Fruit fly (Drosophila melanogaster) whole organism, embryonic: ENCODE measurements around the gene Ubqn.
A peak's percentile ranks its signal among the peaks of the same experiment; 100 is the strongest.

Experiments
- BtbVII ChIP-seq: fragments of 200-800 bp; sonication (Bioruptor generic); optimal IDR thresholded peaks from 3 replicates; lab custom pipeline; 2017; ENCODE audit warnings: missing biosample characterization, mild to moderate bottlenecking, missing genetic modification characterization
- C15 ChIP-seq: fragments of 200-800 bp; sonication (Bioruptor generic); IDR thresholded peaks from 3 replicates; pipeline ENCODE4 v1.3.6; 2022; ENCODE audit warnings: missing biosample characterization, missing genetic modification characterization
- CG11504 ChIP-seq: fragments of 200-800 bp; sonication (Bioruptor generic); optimal IDR thresholded peaks from 3 replicates; lab custom pipeline; 2019; ENCODE audit warnings: missing biosample characterization, mild to moderate bottlenecking, missing genetic modification characterization, moderate library complexity
- CG12155 ChIP-seq: fragments of 200-800 bp; sonication (Bioruptor generic); optimal IDR thresholded peaks from 3 replicates; lab custom pipeline; 2016; ENCODE audit warnings: missing biosample characterization, missing genetic modification characterization
- CG15011 ChIP-seq: fragments of 200-800 bp; sonication (Bioruptor generic); optimal IDR thresholded peaks from 3 replicates; lab custom pipeline; 2018; ENCODE audit warnings: missing biosample characterization, mild to moderate bottlenecking, missing genetic modification characterization
- CG15601 ChIP-seq: fragments of 200-800 bp; sonication (Bioruptor generic); optimal IDR thresholded peaks from 3 replicates; lab custom pipeline; 2019; ENCODE audit warnings: missing biosample characterization, mild to moderate bottlenecking, missing genetic modification characterization, moderate library complexity
- CG2120 ChIP-seq: fragments of 200-800 bp; sonication (Bioruptor generic); optimal IDR thresholded peaks from 3 replicates; lab custom pipeline; 2016; ENCODE audit warnings: missing biosample characterization, missing genetic modification characterization
- CG2712 ChIP-seq: fragments of 200-800 bp; optimal IDR thresholded peaks from 3 replicates; lab custom pipeline; 2019; ENCODE audit warnings: missing biosample characterization, mild to moderate bottlenecking, missing genetic modification characterization, moderate library complexity
- CG31224 ChIP-seq: fragments of 200-800 bp; sonication (Bioruptor generic); IDR thresholded peaks from 2 replicates; pipeline ENCODE4 v1.3.6; 2022; ENCODE audit warnings: missing biosample characterization, missing genetic modification characterization
- CG7372 ChIP-seq: fragments of 200-800 bp; sonication (Bioruptor generic); IDR thresholded peaks from 2 replicates; pipeline ENCODE4 v1.3.6; 2022; ENCODE audit warnings: missing biosample characterization, missing genetic modification characterization
- Dll ChIP-seq: fragments of 200-800 bp; sonication (Bioruptor generic); IDR thresholded peaks from 4 replicates; pipeline ENCODE4 v1.3.6; 2022; ENCODE audit warnings: missing biosample characterization, missing genetic modification characterization; ENCODE audit not compliant: partially characterized antibody
- Ets65A ChIP-seq: fragments of 200-800 bp; sonication (Bioruptor generic); peaks from one replicate; lab custom pipeline; 2016; ENCODE audit warnings: missing biosample characterization, missing genetic modification characterization
- Ets97D ChIP-seq: fragments of 200-800 bp; sonication (Bioruptor generic); optimal IDR thresholded peaks from 3 replicates; lab custom pipeline; 2016; ENCODE audit warnings: missing biosample characterization, missing genetic modification characterization
- Hmr ChIP-seq: fragments of 200-800 bp; sonication (Bioruptor generic); optimal IDR thresholded peaks from 3 replicates; lab custom pipeline; 2017; ENCODE audit warnings: mild to moderate bottlenecking, missing biosample characterization, missing genetic modification reagents, missing genetic modification characterization
- Nf-YC ChIP-seq: fragments of 200-800 bp; optimal IDR thresholded peaks from 3 replicates; lab custom pipeline; 2019; ENCODE audit warnings: missing biosample characterization, mild to moderate bottlenecking, missing genetic modification characterization, moderate library complexity
- Optix ChIP-seq: fragments of 200-800 bp; sonication (Bioruptor generic); IDR thresholded peaks from 3 replicates; pipeline ENCODE4 v1.3.6; 2022; ENCODE audit warnings: missing biosample characterization, missing genetic modification characterization
- Trl ChIP-seq, 3 experiments: fragments of >200 bp in 2 of 3; fragments of 200-800 bp in 1 of 3; sonication (Bioruptor generic) in 1 of 3; optimal IDR thresholded peaks; 2 replicates in 1 of 3; 3 replicates in 2 of 3; lab custom pipeline; 2016 to 2017; ENCODE audit warnings: missing biosample characterization in 1 of 3, missing genetic modification characterization in 1 of 3
- Xrp1 ChIP-seq: fragments of 200-800 bp; sonication (Bioruptor generic); IDR thresholded peaks from 2 replicates; pipeline ENCODE4 v1.3.6; 2022; ENCODE audit warnings: missing biosample characterization, missing genetic modification characterization
- ara ChIP-seq: fragments of 200-800 bp; sonication (Bioruptor generic); IDR thresholded peaks from 2 replicates; pipeline ENCODE4 v1.3.6; 2022; ENCODE audit warnings: missing biosample characterization, missing genetic modification characterization
- bab2 ChIP-seq: fragments of 200-800 bp; sonication (Bioruptor generic); optimal IDR thresholded peaks from 2 replicates; lab custom pipeline; 2016; ENCODE audit warnings: missing biosample characterization, missing genetic modification characterization
- ci ChIP-seq: fragments of 200-800 bp; sonication (Bioruptor generic); IDR thresholded peaks from 3 replicates; pipeline ENCODE4 v1.3.6; 2022; ENCODE audit warnings: missing biosample characterization, missing genetic modification characterization
- crol ChIP-seq: fragments of 200-800 bp; sonication (Bioruptor generic); IDR thresholded peaks from 2 replicates; pipeline ENCODE4 v1.3.6; 2022; ENCODE audit warnings: missing biosample characterization, missing genetic modification characterization
- gce ChIP-seq: fragments of 200-800 bp; sonication (Bioruptor generic); IDR thresholded peaks from 3 replicates; pipeline ENCODE4 v1.3.6; 2022; ENCODE audit warnings: missing biosample characterization, missing genetic modification characterization
- gcm2 ChIP-seq: fragments of 200-800 bp; sonication (Bioruptor generic); optimal IDR thresholded peaks from 2 replicates; lab custom pipeline; 2016; ENCODE audit warnings: missing biosample characterization, missing genetic modification characterization
- gfzf ChIP-seq: fragments of 200-800 bp; sonication (Bioruptor generic); optimal IDR thresholded peaks from 2 replicates; lab custom pipeline; 2016; ENCODE audit warnings: missing biosample characterization, mild to moderate bottlenecking, missing genetic modification characterization, moderate library complexity
- grau ChIP-seq: fragments of 200-800 bp; optimal IDR thresholded peaks from 3 replicates; lab custom pipeline; 2019; ENCODE audit warnings: missing biosample characterization, mild to moderate bottlenecking, missing genetic modification characterization, moderate library complexity
- gt ChIP-seq: fragments of 200-800 bp; sonication (Bioruptor generic); IDR thresholded peaks from 2 replicates; pipeline ENCODE4 v1.3.6; 2022; ENCODE audit warnings: missing biosample characterization, missing genetic modification characterization
- nau ChIP-seq: fragments of 200-800 bp; sonication (Bioruptor generic); optimal IDR thresholded peaks from 3 replicates; lab custom pipeline; 2017; ENCODE audit warnings: missing biosample characterization, mild to moderate bottlenecking, missing genetic modification characterization, missing genetic modification reagents
- nmo ChIP-seq: fragments of 200-800 bp; sonication (Bioruptor generic); optimal IDR thresholded peaks from 2 replicates; lab custom pipeline; 2018; ENCODE audit warnings: missing biosample characterization, mild to moderate bottlenecking, missing genetic modification characterization, moderate library complexity
- onecut ChIP-seq: fragments of 200-800 bp; sonication (Bioruptor generic); IDR thresholded peaks from 2 replicates; pipeline ENCODE4 v1.3.6; 2022; ENCODE audit warnings: missing biosample characterization, missing genetic modification characterization
- ranshi ChIP-seq: fragments of 200-800 bp; sonication (Bioruptor generic); IDR thresholded peaks from 2 replicates; pipeline ENCODE4 v1.3.6; 2022; ENCODE audit warnings: missing biosample characterization, missing genetic modification characterization
- row ChIP-seq: fragments of 200-800 bp; sonication (Bioruptor generic); IDR thresholded peaks from 3 replicates; pipeline ENCODE4 v1.3.6; 2022; ENCODE audit warnings: missing biosample characterization, missing genetic modification characterization
- sug ChIP-seq: fragments of 200-800 bp; optimal IDR thresholded peaks from 2 replicates; lab custom pipeline; 2019; ENCODE audit warnings: missing biosample characterization, mild to moderate bottlenecking, missing genetic modification characterization, moderate library complexity
- tna ChIP-seq: fragments of 200-800 bp; sonication (Bioruptor generic); IDR thresholded peaks from 2 replicates; pipeline ENCODE4 v1.3.6; 2022; ENCODE audit warnings: missing biosample characterization, missing genetic modification characterization; ENCODE audit not compliant: partially characterized antibody
- trem ChIP-seq: fragments of 200-800 bp; optimal IDR thresholded peaks from 3 replicates; lab custom pipeline; 2019; ENCODE audit warnings: missing biosample characterization, mild to moderate bottlenecking, missing genetic modification characterization, moderate library complexity
- unpg ChIP-seq: fragments of 200-800 bp; sonication (Bioruptor generic); optimal IDR thresholded peaks from 3 replicates; lab custom pipeline; 2018; ENCODE audit warnings: missing biosample characterization, mild to moderate bottlenecking, missing genetic modification characterization, moderate library complexity

Ubqn gene

DNA sequence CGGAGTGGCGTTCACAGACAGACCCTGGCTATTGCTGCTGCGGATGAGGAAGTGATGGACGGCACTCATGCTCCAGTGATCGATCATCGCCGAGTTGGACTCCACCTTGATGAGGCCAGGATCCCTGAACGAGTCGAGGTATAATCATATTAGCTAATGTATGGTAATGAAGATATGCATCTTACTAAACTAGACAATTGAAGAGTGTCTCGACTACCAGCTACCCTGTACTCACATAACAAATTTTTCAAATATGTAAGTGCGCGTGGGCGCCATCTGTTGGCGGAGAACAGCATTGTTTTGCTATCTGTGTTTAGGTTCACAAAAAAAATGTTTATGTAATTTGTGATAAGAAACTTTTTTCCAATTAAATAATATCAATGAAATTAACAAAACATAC is 4.4 kb upstream of the Ubqn start (continued):
- no peak for TF ChIP-seq nau (GFP tag; lab: Kevin White, UChicago)
- no peak for TF ChIP-seq gfzf
- no peak for TF ChIP-seq gce (GFP tag; lab: Robert Waterston, UW)
- TF ChIP-seq C15 (GFP tag; lab: Robert Waterston, UW): no peak
- TF ChIP-seq Hmr (GFP tag; lab: Kevin White, UChicago): no peak
- TF ChIP-seq CG2712 (tag; lab: Kevin White, UChicago): no peak
- no peak for TF ChIP-seq Nf-YC
- peak; percentile 50; the same call in 1 of the 2 replicates for TF ChIP-seq tna (GFP tag; lab: Robert Waterston, UW)
- TF ChIP-seq trem (tag; lab: Kevin White, UChicago): no peak

dm6 chrX:19684048-19684447 is 440 bp downstream of the Ubqn start:
- TF ChIP-seq nau (GFP tag; lab: Kevin White, UChicago): no peak
- TF ChIP-seq row (GFP tag; lab: Robert Waterston, UW): peak; percentile 23; the same call in 1 of the 3 replicates
- no peak for TF ChIP-seq CG2120 (GFP tag; lab: Kevin White, UChicago)
- TF ChIP-seq Optix: 0 out of 3 replicates have a peak, but pooled peaks have one; percentile 27
- TF ChIP-seq CG11504: no peak
- no peak for TF ChIP-seq CG15601 (tag; lab: Kevin White, UChicago)
- TF ChIP-seq Xrp1: no peak
- TF ChIP-seq BtbVII: no peak
- 0 out of 2 replicates have a peak, but pooled peaks have one; percentile 37 for TF ChIP-seq ara (GFP tag; lab: Robert Waterston, UW)
- no peak for TF ChIP-seq ci (GFP tag; lab: Robert Waterston, UW)
- no peak for TF ChIP-seq gcm2 (GFP tag; lab: Kevin White, UChicago)
- no peak for TF ChIP-seq CG15011 (GFP tag; lab: Kevin White, UChicago)
- no peak for TF ChIP-seq unpg (GFP tag; lab: Kevin White, UChicago)
- peak; percentile 86 for TF ChIP-seq grau (tag; lab: Kevin White, UChicago)
- TF ChIP-seq nmo: no peak
- TF ChIP-seq ranshi (GFP tag; lab: Robert Waterston, UW): peak; percentile 24; the same call in 1 of the 2 replicates
- no peak for TF ChIP-seq sug
- no peak for TF ChIP-seq gt
- peak; percentile 75 for TF ChIP-seq crol (GFP tag; lab: Robert Waterston, UW)

DNA sequence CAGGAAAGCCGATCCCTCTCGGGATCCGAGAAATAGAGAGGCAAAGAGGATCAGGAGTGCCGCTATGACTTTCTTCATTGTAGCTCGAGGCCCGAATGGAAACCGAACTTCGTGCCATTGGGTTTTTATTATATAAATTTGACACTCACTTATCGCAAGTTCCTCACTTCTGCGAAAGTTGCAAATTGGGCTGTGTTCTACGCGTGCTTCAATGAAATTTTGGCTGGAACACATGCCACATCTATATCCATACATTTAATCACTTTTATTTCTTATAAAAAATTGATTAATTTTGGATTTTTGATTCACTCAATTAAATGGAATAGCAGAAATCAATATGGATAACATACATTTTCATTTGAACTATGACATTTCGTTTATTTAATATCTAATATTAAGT is 5.2 kb downstream of the Ubqn start, which contains the start of gene CG14227:
Gene CG14227 (minus strand): TSS at position 101 of the 400 bp plus-strand sequence.
- TF ChIP-seq CG31224 (GFP tag; lab: Robert Waterston, UW): no peak
- no peak for TF ChIP-seq CG7372 (GFP tag; lab: Robert Waterston, UW)
- no peak for TF ChIP-seq Xrp1
- peak; percentile 83 for TF ChIP-seq Ets65A (GFP tag; lab: Kevin White, UChicago)
- no peak for TF ChIP-seq CG12155
- no peak for TF ChIP-seq bab2 (GFP tag; lab: Kevin White, UChicago)

DNA sequence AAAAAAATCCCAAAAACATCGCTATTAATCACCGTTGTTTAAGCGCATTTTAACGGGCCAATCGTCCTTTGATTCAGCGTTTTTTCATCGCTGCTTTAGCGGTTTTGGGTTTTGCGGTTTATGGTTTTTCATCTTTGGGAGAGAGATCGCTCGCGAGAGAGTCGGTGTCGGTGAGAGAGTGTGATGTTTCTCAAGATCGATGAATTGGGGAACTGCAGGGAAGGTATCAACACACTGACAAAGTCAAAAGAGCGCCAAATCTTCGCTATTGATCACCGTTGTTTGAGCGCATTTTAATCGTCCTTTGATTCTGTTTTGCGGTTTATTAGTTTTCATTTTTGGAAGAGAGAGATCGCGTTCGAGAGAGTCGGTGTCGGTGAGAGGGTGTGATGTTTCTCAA is 6.4 kb downstream of the Ubqn start:
- no peak for TF ChIP-seq onecut (GFP tag; lab: Robert Waterston, UW)
- peak; percentile 61 to 66 for TF ChIP-seq Trl (optimal IDR thresholded peaks at IDR 0.05; lab: Kevin White, UChicago)
- TF ChIP-seq Trl (GFP tag; optimal IDR thresholded peaks at IDR 0.05; lab: Kevin White, UChicago): no peak
- 0 out of 4 replicates have a peak, but pooled peaks have one; percentile 19 for TF ChIP-seq Dll (GFP tag; lab: Robert Waterston, UW)
- TF ChIP-seq Ets97D (GFP tag; lab: Kevin White, UChicago): no peak
- TF ChIP-seq, all 482 proteins: peak for 2
